Fruit fly (Drosophila melanogaster): ENCODE measurements around the gene ClpP.

- TF ChIP-seq gl (tag; optimal IDR thresholded peaks at IDR 0.05) = no peak
- TF ChIP-seq EcR (GFP tag; optimal IDR thresholded peaks at IDR 0.05) = no peak
- no peak for TF ChIP-seq CG9948 (tag; optimal IDR thresholded peaks at IDR 0.05)
- TF ChIP-seq Pif1B (GFP tag; optimal IDR thresholded peaks at IDR 0.05) = no peak
- TF ChIP-seq CG32121 (GFP tag; IDR thresholded peaks at IDR 0.05) = no peak
These were observed 34.4 kb upstream of the ClpP start, which contains the start of gene CG4995 for dm6 chr2L:10322176-10322575.
